Worm (Caenorhabditis elegans): ENCODE results near the gene C03H5.9.

C03H5.9 gene

DNA sequence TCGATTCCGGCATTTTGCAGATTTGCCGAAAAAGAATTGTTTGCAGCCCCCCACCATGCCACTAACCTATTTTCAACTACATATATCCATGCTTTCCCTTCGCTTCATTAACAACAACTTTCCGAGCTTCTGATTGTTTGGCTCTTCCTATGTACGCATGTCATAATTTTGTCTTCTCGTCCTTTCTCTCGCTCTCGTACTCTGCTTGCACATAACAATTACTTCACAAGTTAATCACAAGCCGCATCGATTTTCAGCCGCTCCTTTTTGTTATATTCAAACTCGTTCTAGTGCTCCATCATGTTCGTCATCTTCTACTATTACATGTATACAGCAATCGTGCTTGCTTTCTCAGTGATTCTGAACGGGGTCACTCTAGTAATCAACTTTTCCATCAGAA lies at the start of gene C03H5.9:
TSS of gene C03H5.9 (plus strand) at position 301 of the 400 bp plus-strand sequence.
- TF ChIP-seq flt-1 (GFP tag; IDR thresholded peaks at IDR 0.05) (no peak), scrt-1 (GFP tag; IDR thresholded peaks at IDR 0.05) (no peak), pes-1 (GFP tag; IDR thresholded peaks at IDR 0.05) (no peak), tra-4 (tag; optimal IDR thresholded peaks at IDR 0.05) (no peak), B0310.2 (tag; optimal IDR thresholded peaks at IDR 0.05) (no peak), sea-1 (GFP tag; conservative IDR thresholded peaks at IDR 0.05) (no peak), hnd-1 (tag; optimal IDR thresholded peaks at IDR 0.05) (no peak), hmbx-1 (tag; optimal IDR thresholded peaks at IDR 0.05) (no peak), aly-1 (tag; optimal IDR thresholded peaks at IDR 0.05) (no peak), hmg-4 (GFP tag; optimal IDR thresholded peaks at IDR 0.05) (no peak), tbx-11 (GFP tag; IDR thresholded peaks at IDR 0.05) (no peak), ets-7 (tag; optimal IDR thresholded peaks at IDR 0.05) (no peak)

DNA sequence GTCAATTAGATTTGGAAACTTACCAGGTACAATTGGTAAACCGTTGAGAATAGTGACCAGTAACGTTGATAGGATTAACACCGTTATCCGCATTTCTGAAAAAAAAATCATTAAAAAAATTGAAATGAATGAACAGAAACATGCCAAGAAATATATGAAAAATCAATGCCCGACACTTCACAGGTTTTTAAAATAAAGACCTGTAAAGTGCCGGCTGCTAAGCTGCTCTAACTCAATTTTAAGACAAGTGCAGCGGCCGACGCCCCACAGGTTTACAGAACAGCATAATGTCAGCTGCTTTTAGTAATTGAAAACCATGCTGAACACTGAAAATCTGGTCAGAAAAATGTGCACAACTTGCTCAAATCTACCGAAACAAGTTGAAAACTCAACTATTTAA lies 46.0 kb upstream of the C03H5.9 start, which contains the start of gene cbn-1:
TSS of gene cbn-1 (minus strand) at position 101 of the 400 bp plus-strand sequence.
- TF ChIP-seq ets-7 (tag; optimal IDR thresholded peaks at IDR 0.05) (no peak), ceh-13 (GFP tag; optimal IDR thresholded peaks at IDR 0.05) (no peak), hmbx-1 (tag; optimal IDR thresholded peaks at IDR 0.05) (no peak), flt-1 (GFP tag; IDR thresholded peaks at IDR 0.05) (no peak), tbx-11 (GFP tag; IDR thresholded peaks at IDR 0.05) (no peak), F13C5.2 (tag; optimal IDR thresholded peaks at IDR 0.05) (no peak), sea-1 (GFP tag; conservative IDR thresholded peaks at IDR 0.05) (no peak), tra-4 (tag; optimal IDR thresholded peaks at IDR 0.05) (no peak), pes-1 (GFP tag; IDR thresholded peaks at IDR 0.05) (no peak)

DNA sequence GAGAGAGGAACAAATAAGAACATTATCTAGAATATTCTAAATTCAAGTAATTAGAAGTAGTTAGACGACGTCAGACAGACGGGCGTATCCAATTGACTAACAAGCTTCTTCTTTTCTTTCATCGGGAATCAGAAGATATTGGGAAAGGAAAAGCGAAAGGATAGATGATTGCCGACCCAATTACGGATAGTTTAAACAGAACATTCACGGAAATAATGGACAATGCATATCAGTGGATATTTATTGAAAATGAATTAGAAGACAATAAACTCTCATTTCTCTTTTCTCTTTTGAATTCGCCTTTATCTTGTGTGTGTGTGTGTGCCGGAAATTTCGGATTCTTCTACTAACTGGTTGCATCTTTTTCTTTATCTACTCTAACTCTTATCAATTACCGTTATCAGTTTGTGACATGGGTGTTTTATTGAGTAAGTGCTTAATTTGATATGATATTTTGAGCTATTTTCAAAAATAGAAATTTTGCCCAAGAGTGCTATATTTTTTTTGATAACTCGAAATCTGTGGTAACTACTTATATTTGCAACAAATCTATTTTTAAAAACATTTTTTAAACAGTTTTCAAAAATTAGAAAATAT lies 44.5 kb upstream of the C03H5.9 start:
- TF ChIP-seq tbx-37 (GFP tag; conservative IDR thresholded peaks at IDR 0.05) (no peak), hmbx-1 (tag; optimal IDR thresholded peaks at IDR 0.05) (no peak), ets-7 (tag; optimal IDR thresholded peaks at IDR 0.05) (no peak), scrt-1 (GFP tag; IDR thresholded peaks at IDR 0.05) (no peak), tbx-11 (GFP tag; IDR thresholded peaks at IDR 0.05) (no peak), flt-1 (GFP tag; IDR thresholded peaks at IDR 0.05) (no peak), sea-1 (GFP tag; conservative IDR thresholded peaks at IDR 0.05) (no peak)

DNA sequence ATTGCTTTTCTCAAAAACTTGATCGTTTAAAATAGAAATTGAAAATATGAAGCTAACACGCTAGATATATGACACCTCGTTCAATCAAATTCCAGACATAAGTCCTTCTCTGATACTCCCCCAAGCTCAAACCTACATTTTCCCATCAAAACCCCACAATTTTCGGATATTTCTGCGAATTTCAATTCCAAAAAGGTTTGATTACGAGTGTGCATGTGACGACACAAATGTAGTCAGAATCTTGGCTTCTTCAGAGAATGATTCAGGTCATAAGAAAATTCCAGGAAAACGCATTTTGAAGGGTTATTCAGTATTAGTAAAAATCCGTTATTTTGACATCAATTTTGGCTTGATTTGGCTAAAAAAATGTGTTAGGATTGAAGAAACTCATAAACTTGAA lies 43.6 kb upstream of the C03H5.9 start:
- TF ChIP-seq sea-1 (GFP tag; conservative IDR thresholded peaks at IDR 0.05) (no peak), ets-7 (tag; optimal IDR thresholded peaks at IDR 0.05) (no peak), flt-1 (GFP tag; IDR thresholded peaks at IDR 0.05) (no peak), tbx-11 (GFP tag; IDR thresholded peaks at IDR 0.05) (no peak), aly-1 (tag; optimal IDR thresholded peaks at IDR 0.05) (no peak), hmg-4 (GFP tag; optimal IDR thresholded peaks at IDR 0.05) (no peak), ceh-13 (GFP tag; optimal IDR thresholded peaks at IDR 0.05) (no peak), tbx-37 (GFP tag; conservative IDR thresholded peaks at IDR 0.05) (no peak), ceh-36 (tag; optimal IDR thresholded peaks at IDR 0.05) (no peak), hnd-1 (tag; optimal IDR thresholded peaks at IDR 0.05) (no peak)

DNA sequence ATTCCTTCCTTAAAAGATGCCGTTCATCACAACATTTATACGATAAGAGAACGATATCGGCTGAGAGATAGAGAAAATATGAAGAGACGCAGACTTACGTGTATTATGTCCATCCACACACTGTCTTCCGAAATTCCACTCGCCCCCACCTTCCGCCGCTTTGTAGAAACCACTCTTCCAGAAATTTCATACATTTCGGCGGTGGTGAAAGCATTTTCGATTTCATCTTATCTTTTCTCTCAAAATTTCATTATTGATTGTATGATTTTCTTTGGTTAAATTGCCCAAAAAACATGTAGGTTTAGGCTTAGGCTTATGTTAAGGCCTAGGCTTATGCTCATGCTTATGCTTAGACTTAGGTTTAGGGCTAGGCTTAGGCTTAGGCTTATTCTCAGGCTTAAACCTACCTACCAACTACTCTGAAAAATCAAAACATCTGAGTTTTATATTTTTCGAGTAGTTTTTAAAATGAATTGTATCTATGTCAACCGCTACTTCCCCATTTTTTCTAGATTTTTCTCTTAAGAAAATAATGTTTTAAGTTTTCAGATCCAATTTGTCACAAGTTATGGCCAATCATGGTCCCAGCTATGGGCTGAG lies 41.1 kb upstream of the C03H5.9 start, which contains the start of gene cpn-2:
TSS of gene cpn-2 (plus strand) at position 550 of the 600 bp plus-strand sequence.
- TF ChIP-seq tbx-11 (GFP tag; IDR thresholded peaks at IDR 0.05), result no peak
- TF ChIP-seq ceh-36 (tag; optimal IDR thresholded peaks at IDR 0.05), result no peak
- no peak for TF ChIP-seq tra-4 (tag; optimal IDR thresholded peaks at IDR 0.05)
- TF ChIP-seq tbx-37 (GFP tag; conservative IDR thresholded peaks at IDR 0.05), result no peak
- no peak for TF ChIP-seq ets-7 (tag; optimal IDR thresholded peaks at IDR 0.05)

DNA sequence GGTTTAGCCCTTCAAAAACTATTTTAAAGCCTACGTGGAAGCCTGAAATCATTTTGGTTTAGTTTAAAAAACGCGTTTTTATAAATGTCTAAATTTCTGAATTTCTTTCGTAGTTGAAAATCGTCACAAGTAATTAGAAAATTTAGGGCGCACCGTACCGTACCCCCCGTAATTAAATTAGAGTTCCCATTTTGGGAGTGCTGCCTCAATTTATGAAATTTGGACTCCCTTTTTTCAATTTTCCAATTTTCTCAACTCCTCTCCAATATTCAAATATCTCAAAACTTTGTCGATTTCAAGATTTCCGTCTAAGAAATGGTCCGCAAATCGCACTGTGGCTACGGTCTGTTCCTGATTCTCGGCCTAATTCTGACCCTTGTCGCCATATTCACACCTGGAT lies 38.2 kb upstream of the C03H5.9 start, which contains the start of gene clc-31:
TSS of gene clc-31 (plus strand) at position 301 of the 400 bp plus-strand sequence.
- no peak for TF ChIP-seq tra-4 (tag; optimal IDR thresholded peaks at IDR 0.05)
- TF ChIP-seq tbx-37 (GFP tag; conservative IDR thresholded peaks at IDR 0.05), result no peak
- no peak for TF ChIP-seq F13C5.2 (tag; optimal IDR thresholded peaks at IDR 0.05)
- TF ChIP-seq ets-7 (tag; optimal IDR thresholded peaks at IDR 0.05), result no peak
- no peak for TF ChIP-seq sea-1 (GFP tag; conservative IDR thresholded peaks at IDR 0.05)
- no peak for TF ChIP-seq tbx-11 (GFP tag; IDR thresholded peaks at IDR 0.05)
- TF ChIP-seq scrt-1 (GFP tag; IDR thresholded peaks at IDR 0.05), result no peak

DNA sequence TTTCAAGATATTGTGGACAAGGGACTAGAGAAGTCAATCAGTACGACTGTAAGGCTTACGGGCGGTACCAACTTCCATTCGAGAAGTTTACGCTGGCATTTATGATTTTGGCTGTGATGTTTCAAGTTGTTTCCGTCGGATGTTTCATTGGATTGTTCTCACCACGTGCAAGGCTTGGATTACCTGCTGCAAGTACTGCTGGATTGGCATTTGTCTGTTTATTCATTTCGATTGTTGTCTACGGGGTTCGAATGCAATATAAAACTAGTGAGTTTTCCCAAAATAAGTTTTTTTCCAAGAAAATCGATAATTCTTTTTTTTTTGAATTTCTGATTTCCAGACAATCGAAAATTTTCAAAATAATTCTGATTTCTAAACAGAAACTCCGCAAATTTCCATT lies 37.7 kb upstream of the C03H5.9 start:
- TF ChIP-seq B0310.2 (tag; optimal IDR thresholded peaks at IDR 0.05) (no peak), ceh-13 (GFP tag; optimal IDR thresholded peaks at IDR 0.05) (no peak), tra-4 (tag; optimal IDR thresholded peaks at IDR 0.05) (no peak), F13C5.2 (tag; optimal IDR thresholded peaks at IDR 0.05) (no peak)

DNA sequence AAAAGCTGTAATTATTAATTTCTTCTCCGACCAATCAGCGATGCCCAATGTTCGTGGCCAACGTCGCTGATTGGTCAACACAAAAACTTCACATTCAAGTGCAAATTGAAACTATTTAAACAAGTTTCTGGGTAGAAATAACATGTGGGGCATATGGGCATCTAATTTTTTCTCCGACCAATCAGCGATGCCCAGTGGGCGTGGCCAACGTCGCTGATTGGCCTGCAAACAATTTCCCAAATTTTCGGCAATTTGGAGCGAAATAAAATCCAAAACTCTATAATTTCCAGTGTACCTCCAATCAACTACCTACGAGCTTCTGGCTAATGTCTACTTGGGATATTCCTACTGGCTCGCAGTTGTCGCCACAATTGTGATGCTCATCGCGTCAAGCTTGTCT lies 37.2 kb upstream of the C03H5.9 start:
- no peak for TF ChIP-seq pes-1 (GFP tag; IDR thresholded peaks at IDR 0.05)
- TF ChIP-seq tbx-11 (GFP tag; IDR thresholded peaks at IDR 0.05), result no peak
- TF ChIP-seq ama-1 (optimal IDR thresholded peaks at IDR 0.05), result no peak
- no peak for TF ChIP-seq scrt-1 (GFP tag; IDR thresholded peaks at IDR 0.05)
- TF ChIP-seq sea-1 (GFP tag; conservative IDR thresholded peaks at IDR 0.05), result no peak
- no peak for TF ChIP-seq hnd-1 (tag; optimal IDR thresholded peaks at IDR 0.05)
- no peak for TF ChIP-seq B0310.2 (tag; optimal IDR thresholded peaks at IDR 0.05)
- TF ChIP-seq flt-1 (GFP tag; IDR thresholded peaks at IDR 0.05), result no peak
- no peak for TF ChIP-seq aly-1 (tag; optimal IDR thresholded peaks at IDR 0.05)
- no peak for TF ChIP-seq hmbx-1 (tag; optimal IDR thresholded peaks at IDR 0.05)
- TF ChIP-seq ceh-13 (GFP tag; optimal IDR thresholded peaks at IDR 0.05), result no peak
